Fruit fly (Drosophila melanogaster): ENCODE results near the gene SA2.

SA2 gene

DNA sequence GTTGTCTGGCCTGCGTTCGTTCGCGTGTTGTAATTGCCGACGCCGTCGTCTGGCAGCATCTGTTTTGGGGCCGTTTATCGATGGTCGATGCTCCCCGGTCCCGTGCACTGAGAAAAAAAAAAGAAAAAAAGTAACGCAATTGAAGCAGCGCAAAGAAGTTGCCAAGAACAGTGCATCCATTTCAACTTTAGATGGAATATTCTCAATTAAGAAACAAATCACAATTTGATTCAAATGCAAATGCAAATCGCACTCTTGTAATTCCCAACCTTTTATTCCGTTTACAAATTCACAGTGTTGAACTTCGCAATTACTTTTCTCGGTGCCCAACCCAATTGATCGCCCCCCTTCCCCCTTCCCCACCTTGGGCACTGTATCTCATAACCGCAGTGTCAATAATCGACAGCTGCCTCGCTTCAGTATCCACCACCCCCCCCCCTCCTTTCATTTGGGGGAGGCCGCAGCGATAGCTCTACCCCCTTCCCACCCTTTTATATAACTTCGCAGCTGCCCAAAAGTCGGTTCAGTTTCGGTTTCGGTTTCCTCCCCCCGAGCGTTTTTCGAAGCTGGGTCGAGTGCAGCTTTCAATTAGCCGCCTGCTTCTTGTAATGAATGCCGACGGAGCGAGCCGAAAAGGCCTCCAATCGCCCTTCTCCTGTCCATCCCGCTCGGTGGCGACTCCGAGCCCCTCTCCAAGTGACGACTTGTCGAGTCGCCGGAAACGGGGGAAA is 20.5 kb upstream of the SA2 start (continued):
- no peak for TF ChIP-seq CG11723 (GFP tag; optimal IDR thresholded peaks at IDR 0.05)
- TF ChIP-seq CG4820 (GFP tag; optimal IDR thresholded peaks at IDR 0.05), result no peak
- no peak for TF ChIP-seq CG12299 (tag; optimal IDR thresholded peaks at IDR 0.05)
- no peak for TF ChIP-seq br (optimal IDR thresholded peaks at IDR 0.05)
- TF ChIP-seq Doc3 (GFP tag; IDR thresholded peaks at IDR 0.05; ENCODE audit: partially characterized antibody), result no peak
- no peak for TF ChIP-seq H15 (GFP tag; IDR thresholded peaks at IDR 0.05)
- no peak for TF ChIP-seq Rx (GFP tag; IDR thresholded peaks at IDR 0.05)
- TF ChIP-seq Deaf1 (tag; optimal IDR thresholded peaks at IDR 0.05), result peak; percentile 6
- no peak for TF ChIP-seq zfh1 (GFP tag; IDR thresholded peaks at IDR 0.05)
- no peak for TF ChIP-seq lilli (GFP tag; optimal IDR thresholded peaks at IDR 0.05)
- peak; percentile 82 for TF ChIP-seq crol (GFP tag; IDR thresholded peaks at IDR 0.05)

DNA sequence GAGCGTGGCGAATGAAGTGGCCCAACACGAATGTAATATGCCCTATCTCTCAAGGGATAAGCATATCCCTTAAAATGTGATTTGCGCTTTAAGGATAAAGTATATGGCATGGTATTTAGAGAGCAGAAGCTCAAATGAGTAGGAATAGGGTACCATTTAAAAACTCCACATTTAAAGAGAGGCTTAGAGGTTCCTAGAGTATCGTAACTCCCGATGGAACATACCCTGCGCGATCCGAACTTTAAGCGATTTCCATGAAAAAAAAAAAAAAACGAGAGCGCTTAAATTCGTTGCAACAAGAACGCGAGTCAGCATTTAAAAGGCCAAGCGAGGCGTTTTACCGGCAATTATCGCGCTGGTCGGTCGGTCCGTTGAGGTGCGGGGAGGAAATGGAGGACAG is 19.6 kb upstream of the SA2 start:
- no peak for TF ChIP-seq Mrtf (GFP tag; IDR thresholded peaks at IDR 0.05)
- TF ChIP-seq CG3847 (GFP tag; IDR thresholded peaks at IDR 0.05), result no peak
- TF ChIP-seq lmd (GFP tag; IDR thresholded peaks at IDR 0.05), result no peak
- no peak for TF ChIP-seq Lim3 (GFP tag; IDR thresholded peaks at IDR 0.05)
- TF ChIP-seq CG31224 (GFP tag; IDR thresholded peaks at IDR 0.05), result no peak
- TF ChIP-seq CG8765 (GFP tag; IDR thresholded peaks at IDR 0.05), result 0 out of 2 replicates have a peak, but pooled peaks have one; percentile 18
- no peak for TF ChIP-seq dmrt11E (tag; optimal IDR thresholded peaks at IDR 0.05)
- TF ChIP-seq lov (optimal IDR thresholded peaks at IDR 0.05), result no peak
- TF ChIP-seq lov (GFP tag; IDR thresholded peaks at IDR 0.05), result no peak
- no peak for TF ChIP-seq Dref (GFP tag; IDR thresholded peaks at IDR 0.05)

DNA sequence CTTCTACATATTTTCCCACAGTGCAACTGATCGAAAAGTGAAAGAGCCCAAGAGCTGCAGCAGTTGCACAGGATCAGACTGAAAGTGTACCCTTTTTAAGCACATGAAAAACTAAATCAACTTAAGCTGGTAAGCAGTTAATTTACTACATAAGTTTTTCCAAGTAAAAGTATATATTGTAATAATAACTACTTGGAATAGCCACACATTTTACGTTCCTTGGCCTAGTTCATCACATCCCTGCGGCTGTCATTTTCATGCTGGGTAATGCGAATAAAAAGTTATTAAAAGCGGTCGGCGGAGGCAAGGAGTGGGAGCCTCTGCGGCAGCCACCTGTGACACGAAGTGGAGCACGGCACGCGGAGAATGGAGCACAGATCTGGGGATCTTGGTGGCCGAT is 13.3 kb upstream of the SA2 start:
- TF ChIP-seq prd (optimal IDR thresholded peaks at IDR 0.05) (no peak), prd (GFP tag; IDR thresholded peaks at IDR 0.05) (peak; percentile 18; the same call in 1 of the 3 replicates), sug (tag; optimal IDR thresholded peaks at IDR 0.05) (no peak), tio (GFP tag; optimal IDR thresholded peaks at IDR 0.05) (no peak), Drgx (GFP tag; IDR thresholded peaks at IDR 0.05) (0 out of 2 replicates have a peak, but pooled peaks have one; percentile 28), ara (GFP tag; IDR thresholded peaks at IDR 0.05) (0 out of 2 replicates have a peak, but pooled peaks have one; percentile 9)

DNA sequence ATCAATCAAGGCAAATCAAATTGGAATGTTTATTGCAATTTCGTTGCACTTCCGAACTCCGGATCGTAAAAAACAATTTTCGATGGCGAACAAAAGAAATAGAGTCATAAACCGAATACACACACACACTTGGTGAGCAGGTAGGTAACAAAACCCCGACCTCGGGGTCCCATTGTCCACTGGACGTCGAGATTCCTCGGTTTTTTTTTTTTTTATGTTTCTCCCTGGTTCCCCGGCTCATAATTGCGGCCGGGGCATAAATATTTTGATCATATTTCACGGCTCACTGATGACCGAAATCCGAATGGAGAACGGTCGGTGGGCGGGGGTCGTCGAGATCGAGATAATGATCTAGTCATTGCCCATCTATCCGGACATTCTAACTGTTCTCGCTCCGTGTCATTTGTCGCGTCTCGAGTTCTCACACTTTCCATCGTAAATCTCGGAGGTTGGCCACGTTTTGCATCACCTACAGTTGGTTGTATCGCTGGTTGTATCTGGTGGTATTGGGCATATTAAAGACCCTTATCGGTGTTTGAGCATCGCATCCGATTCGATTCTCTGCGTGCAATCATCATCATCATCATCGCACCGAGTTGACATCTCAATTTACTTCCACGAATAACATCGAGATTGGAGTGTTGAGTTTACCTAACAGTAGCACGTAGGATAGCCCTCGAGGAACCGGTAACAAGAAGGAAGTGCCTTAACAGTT is 10.3 kb upstream of the SA2 start:
- TF ChIP-seq sqz (GFP tag; optimal IDR thresholded peaks at IDR 0.05), result peak; percentile 56
- TF ChIP-seq CG15479 (GFP tag; optimal IDR thresholded peaks at IDR 0.05), result peak; percentile 19
- TF ChIP-seq CG15601 (tag; optimal IDR thresholded peaks at IDR 0.05), result no peak
- no peak for TF ChIP-seq CG13287 (GFP tag; IDR thresholded peaks at IDR 0.05; ENCODE audit: partially characterized antibody)
- TF ChIP-seq cad (GFP tag; optimal IDR thresholded peaks at IDR 0.05), result peak; percentile 83
- TF ChIP-seq Eip74EF (GFP tag; optimal IDR thresholded peaks at IDR 0.05), result no peak
- TF ChIP-seq Drgx (GFP tag; IDR thresholded peaks at IDR 0.05), result no peak
- no peak for TF ChIP-seq chif (GFP tag; optimal IDR thresholded peaks at IDR 0.05)
- TF ChIP-seq grau (tag; optimal IDR thresholded peaks at IDR 0.05), result no peak
- peak; percentile 91 for TF ChIP-seq grn (GFP tag; optimal IDR thresholded peaks at IDR 0.05)
- TF ChIP-seq Poxn (GFP tag; IDR thresholded peaks at IDR 0.05), result no peak
- no peak for TF ChIP-seq wek (GFP tag; optimal IDR thresholded peaks at IDR 0.05)
- no peak for TF ChIP-seq pnt (GFP tag; optimal IDR thresholded peaks at IDR 0.05)
- no peak for TF ChIP-seq E2f2 (GFP tag; IDR thresholded peaks at IDR 0.05)
- no peak for TF ChIP-seq btn (GFP tag; optimal IDR thresholded peaks at IDR 0.05)
- peak; percentile 70 for TF ChIP-seq kni (GFP tag; optimal IDR thresholded peaks at IDR 0.05)
- TF ChIP-seq pum (GFP tag; optimal IDR thresholded peaks at IDR 0.05), result no peak
- no peak for TF ChIP-seq ranshi (GFP tag; IDR thresholded peaks at IDR 0.05)
- no peak for TF ChIP-seq kah (GFP tag; optimal IDR thresholded peaks at IDR 0.05)
- no peak for TF ChIP-seq CG1832 (GFP tag; optimal IDR thresholded peaks at IDR 0.05)
- TF ChIP-seq zfh2 (GFP tag; optimal IDR thresholded peaks at IDR 0.05), result no peak
